ENCODE assay signal across 4 fruit fly cellular contexts in genomic region chr2L:4830490-4830889, dm6.
A peak's percentile ranks its signal among the peaks of the same experiment; 100 is the strongest.
TF ChIP-seq lines count a peak whose summit lies in the region.

Gene Fnta (minus strand): TSS chr2L:4830693.

- no peak for TF ChIP-seq CTCF in whole organism, embryonic (GFP tag; optimal IDR thresholded peaks at IDR 0.05; lab: Kevin White, UChicago)

TF ChIP-seq in whole organism, adult, 20 proteins besides CTCF, POLR2A, EP300 and RAD21:
- no peak for TF ChIP-seq cic (GFP tag; optimal IDR thresholded peaks at IDR 0.05; lab: Kevin White, UChicago)
- TF ChIP-seq bab1 (GFP tag; optimal IDR thresholded peaks at IDR 0.05; lab: Kevin White, UChicago): peak; percentile 19
- TF ChIP-seq Hr96 (GFP tag; optimal IDR thresholded peaks at IDR 0.05; lab: Kevin White, UChicago): no peak
- TF ChIP-seq kay (GFP tag; lab: Kevin White, UChicago; ENCODE audit: borderline replicate concordance): peak; percentile 84
- TF ChIP-seq tj (GFP tag; optimal IDR thresholded peaks at IDR 0.05; lab: Kevin White, UChicago): no peak

TF ChIP-seq in whole organism, embryonic, 481 proteins besides CTCF, POLR2A, EP300 and RAD21 (continues in another document):
- TF ChIP-seq usp (GFP tag; optimal IDR thresholded peaks at IDR 0.05; lab: Kevin White, UChicago) (no peak), CG14860 (GFP tag; IDR thresholded peaks at IDR 0.05; lab: Robert Waterston, UW; ENCODE audit: partially characterized antibody) (peak; percentile 81; the same call in 2 of the 3 replicates), BtbVII (GFP tag; optimal IDR thresholded peaks at IDR 0.05; lab: Kevin White, UChicago) (no peak), emc (GFP tag; optimal IDR thresholded peaks at IDR 0.05; lab: Kevin White, UChicago) (no peak), Doc3 (GFP tag; IDR thresholded peaks at IDR 0.05; lab: Robert Waterston, UW; ENCODE audit: partially characterized antibody) (peak; percentile 67; the same call in 1 of the 3 replicates), CG7745 (tag; optimal IDR thresholded peaks at IDR 0.05; lab: Kevin White, UChicago) (no peak), abd-A (tag; optimal IDR thresholded peaks at IDR 0.05; lab: Kevin White, UChicago) (no peak), Hr51 (GFP tag; optimal IDR thresholded peaks at IDR 0.05; lab: Kevin White, UChicago) (no peak), CG4617 (GFP tag; optimal IDR thresholded peaks at IDR 0.05; lab: Kevin White, UChicago; ENCODE audit: borderline replicate concordance) (peak; percentile 21), CG11695 (GFP tag; IDR thresholded peaks at IDR 0.05; lab: Robert Waterston, UW) (0 out of 3 replicates have a peak, but pooled peaks have one; percentile 22), knrl (GFP tag; IDR thresholded peaks at IDR 0.05; lab: Robert Waterston, UW; ENCODE audit: partially characterized antibody) (peak; percentile 24; the same call in 1 of the 3 replicates), nom (GFP tag; optimal IDR thresholded peaks at IDR 0.05; lab: Kevin White, UChicago) (peak; percentile 4), ato (GFP tag; IDR thresholded peaks at IDR 0.05; lab: Robert Waterston, UW; ENCODE audit: partially characterized antibody) (peak; percentile 97), zen2 (GFP tag; IDR thresholded peaks at IDR 0.05; lab: Robert Waterston, UW; ENCODE audit: partially characterized antibody) (peak; percentile 92), unc-4 (GFP tag; IDR thresholded peaks at IDR 0.05; lab: Robert Waterston, UW; ENCODE audit: partially characterized antibody) (peak; percentile 78), Dip3 (GFP tag; optimal IDR thresholded peaks at IDR 0.05; lab: Kevin White, UChicago) (no peak), CG12659 (GFP tag; optimal IDR thresholded peaks at IDR 0.05; lab: Kevin White, UChicago) (peak; percentile 19), CG12155 (GFP tag; optimal IDR thresholded peaks at IDR 0.05; lab: Kevin White, UChicago) (no peak), Hmx (GFP tag; optimal IDR thresholded peaks at IDR 0.05; lab: Kevin White, UChicago) (no peak), CG7963 (GFP tag; IDR thresholded peaks at IDR 0.05; lab: Robert Waterston, UW; ENCODE audit: partially characterized antibody) (peak; percentile 86; the same call in 2 of the 3 replicates), CG10462 (GFP tag; optimal IDR thresholded peaks at IDR 0.05; lab: Kevin White, UChicago) (no peak), vnd (GFP tag; IDR thresholded peaks at IDR 0.05; lab: Robert Waterston, UW; ENCODE audit: partially characterized antibody) (peak; percentile 82), CG10267 (tag; optimal IDR thresholded peaks at IDR 0.05; lab: Kevin White, UChicago) (peak; percentile 29), CG16813 (GFP tag; IDR thresholded peaks at IDR 0.05; lab: Robert Waterston, UW; ENCODE audit: partially characterized antibody) (peak; percentile 75), Dref (GFP tag; IDR thresholded peaks at IDR 0.05; lab: Robert Waterston, UW) (peak; percentile 86)

TF ChIP-seq in whole organism, prepupa, 60 proteins besides CTCF, POLR2A, EP300 and RAD21:
- TF ChIP-seq CG3032 (tag; optimal IDR thresholded peaks at IDR 0.05; lab: Kevin White, UChicago) (peak; percentile 4), svp (GFP tag; lab: Kevin White, UChicago) (no peak), CG6854 (GFP tag; optimal IDR thresholded peaks at IDR 0.05; lab: Kevin White, UChicago) (peak; percentile 31)

TF ChIP-seq in whole organism, pupa, 21 proteins besides CTCF, POLR2A, EP300 and RAD21:
- TF ChIP-seq CG4496 (GFP tag; IDR thresholded peaks at IDR 0.05; lab: Robert Waterston, UW) (peak; percentile 25; the same call in 2 of the 3 replicates), CG13204 (GFP tag; optimal IDR thresholded peaks at IDR 0.05; lab: Kevin White, UChicago) (no peak), EcR (GFP tag; optimal IDR thresholded peaks at IDR 0.05; lab: Kevin White, UChicago) (peak; percentile 30)
